Worm (Caenorhabditis elegans) whole organism, L1 larva: ENCODE results near the gene fbxa-2.

Experiments
- nhr-11 ChIP-seq: fragments of 150-350 bp; optimal IDR thresholded peaks from 2 replicates; lab custom pipeline; 2014; ENCODE audit warnings: missing biosample characterization, missing genetic modification characterization
- pqm-1 ChIP-seq: sonication (generic microtip); optimal IDR thresholded peaks from 3 replicates; lab custom pipeline; 2017; ENCODE audit warnings: missing biosample characterization, missing genetic modification characterization
- skn-1 ChIP-seq: fragments of 150-350 bp; optimal IDR thresholded peaks from 2 replicates; lab custom pipeline; 2014; ENCODE audit warnings: missing biosample characterization, missing genetic modification characterization
- sptf-1 ChIP-seq: fragments of 150-350 bp; optimal IDR thresholded peaks from 2 replicates; lab custom pipeline; 2014; ENCODE audit warnings: missing biosample characterization, missing genetic modification characterization
- unc-86 ChIP-seq: sonication (generic microtip); optimal IDR thresholded peaks from 2 replicates; lab custom pipeline; 2016; ENCODE audit warnings: missing genetic modification characterization, missing compliant biosample characterization

- TF ChIP-seq skn-1 (tag; lab: Kevin White, UChicago) = no peak
- TF ChIP-seq sptf-1 (tag; lab: Kevin White, UChicago) = no peak
- TF ChIP-seq nhr-11 (tag; lab: Kevin White, UChicago) = no peak
- no peak for TF ChIP-seq unc-86
- no peak for TF ChIP-seq pqm-1 (tag; lab: Kevin White, UChicago)
Measured at ce11 chrV:16298669-16299068, 29.2 kb upstream of the fbxa-2 start, which contains the start of gene srbc-84.
